Fruit fly (Drosophila melanogaster) whole organism, embryonic: ENCODE measurements around the gene CG5104.

Experiments
- CG10366 ChIP-seq: fragments of 200-800 bp; sonication (Bioruptor generic); IDR thresholded peaks from 2 replicates; pipeline ENCODE4 v1.3.6; 2022; ENCODE audit warnings: missing biosample characterization, missing genetic modification characterization
- CG16779 ChIP-seq: fragments of 200-800 bp; sonication (Bioruptor generic); IDR thresholded peaks from 2 replicates; pipeline ENCODE4 v1.3.6; 2022; ENCODE audit warnings: missing biosample characterization, missing genetic modification characterization
- trh ChIP-seq: fragments of 200-800 bp; sonication (Bioruptor generic); optimal IDR thresholded peaks from 2 replicates; lab custom pipeline; 2016; ENCODE audit warnings: missing biosample characterization, missing genetic modification characterization
- twi ChIP-seq: fragments of 200-800 bp; optimal IDR thresholded peaks from 2 replicates; lab custom pipeline; 2019; ENCODE audit warnings: missing biosample characterization, mild to moderate bottlenecking, missing genetic modification characterization, moderate library complexity
- vfl ChIP-seq: fragments of 200-800 bp; sonication (Bioruptor generic); optimal IDR thresholded peaks from 2 replicates; lab custom pipeline; 2016; ENCODE audit warnings: missing biosample characterization, missing genetic modification characterization

DNA sequence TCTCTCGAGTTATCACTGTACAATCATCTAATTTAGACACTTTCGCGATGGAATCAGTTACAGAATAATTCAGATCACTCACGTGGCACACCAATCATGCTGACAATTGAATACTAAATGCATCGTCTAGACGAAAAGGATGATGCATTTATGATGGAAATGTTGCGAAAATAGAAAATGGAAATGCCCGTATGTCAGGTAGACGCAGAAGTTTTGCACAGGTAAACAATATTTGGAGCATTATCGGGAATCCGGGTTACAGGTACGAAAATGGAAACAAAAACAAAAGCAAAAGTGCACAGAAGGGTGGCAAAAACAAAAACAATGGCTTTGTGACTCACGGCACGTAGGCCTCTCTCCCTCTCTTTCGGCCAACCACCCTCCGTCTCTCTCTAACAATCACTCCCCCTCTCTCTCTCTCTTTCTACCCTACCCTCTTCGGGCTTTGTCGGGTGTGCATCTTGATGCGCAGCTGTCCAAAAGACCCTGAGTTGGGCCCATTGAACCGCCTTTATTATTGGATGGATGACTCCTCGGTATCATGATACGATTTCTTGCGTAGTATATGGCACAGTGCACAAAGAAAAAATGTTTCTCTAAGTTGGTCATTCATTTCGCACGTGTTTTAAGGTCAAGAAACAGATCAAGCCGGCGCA is 3.5 kb upstream of the CG5104 start:
- no peak for TF ChIP-seq CG16779 (GFP tag; lab: Robert Waterston, UW)
- no peak for TF ChIP-seq vfl (GFP tag; lab: Kevin White, UChicago)
- no peak for TF ChIP-seq CG10366 (GFP tag; lab: Robert Waterston, UW)
- no peak for TF ChIP-seq twi
- TF ChIP-seq trh = no peak
